Fruit fly (Drosophila melanogaster) whole organism, adult: ENCODE results near the gene GABPI.
A peak's percentile ranks its signal among the peaks of the same experiment; 100 is the strongest.

Experiments used
- CG11617 ChIP-seq: fragments of 200-800 bp; sonication (Bioruptor generic); optimal IDR thresholded peaks from 2 replicates; lab custom pipeline; 2017; ENCODE audit warnings: mild to moderate bottlenecking, missing biosample characterization, missing genetic modification reagents, missing genetic modification characterization
- CG12768 ChIP-seq: fragments of 200-800 bp; sonication (Bioruptor generic); optimal IDR thresholded peaks from 2 replicates; lab custom pipeline; 2017; ENCODE audit warnings: missing biosample characterization, missing genetic modification characterization, mild to moderate bottlenecking, moderate library complexity, missing genetic modification reagents
- CG1620 ChIP-seq: fragments of 200-800 bp; sonication (Bioruptor generic); optimal IDR thresholded peaks from 2 replicates; lab custom pipeline; 2016; ENCODE audit warnings: missing biosample characterization, missing genetic modification characterization
- CG33017 ChIP-seq: fragments of 200-800 bp; sonication (Bioruptor generic); optimal IDR thresholded peaks from 2 replicates; lab custom pipeline; 2018; ENCODE audit warnings: missing biosample characterization, mild to moderate bottlenecking, missing genetic modification characterization, moderate library complexity
- CG7101 ChIP-seq: fragments of 200-800 bp; sonication (Bioruptor generic); optimal IDR thresholded peaks from 2 replicates; lab custom pipeline; 2018; ENCODE audit warnings: missing biosample characterization, mild to moderate bottlenecking, missing genetic modification characterization, moderate library complexity
- Mnt ChIP-seq: fragments of 200-800 bp; sonication (Bioruptor generic); optimal IDR thresholded peaks from 2 replicates; lab custom pipeline; 2016; ENCODE audit warnings: missing biosample characterization, mild to moderate bottlenecking, missing genetic modification characterization
- bab1 ChIP-seq: fragments of 200-800 bp; sonication (Bioruptor generic); optimal IDR thresholded peaks from 3 replicates; lab custom pipeline; 2019; ENCODE audit warnings: missing biosample characterization, mild to moderate bottlenecking, missing genetic modification characterization, moderate library complexity
- cnc ChIP-seq, 2 experiments: fragments of >200 bp; optimal IDR thresholded peaks; 2 replicates each; lab custom pipeline; 2017
- kay ChIP-seq: fragments of 200-800 bp; sonication (Bioruptor generic); peaks from one replicate; lab custom pipeline; 2016; ENCODE audit warnings: missing biosample characterization, missing genetic modification characterization, borderline replicate concordance

DNA sequence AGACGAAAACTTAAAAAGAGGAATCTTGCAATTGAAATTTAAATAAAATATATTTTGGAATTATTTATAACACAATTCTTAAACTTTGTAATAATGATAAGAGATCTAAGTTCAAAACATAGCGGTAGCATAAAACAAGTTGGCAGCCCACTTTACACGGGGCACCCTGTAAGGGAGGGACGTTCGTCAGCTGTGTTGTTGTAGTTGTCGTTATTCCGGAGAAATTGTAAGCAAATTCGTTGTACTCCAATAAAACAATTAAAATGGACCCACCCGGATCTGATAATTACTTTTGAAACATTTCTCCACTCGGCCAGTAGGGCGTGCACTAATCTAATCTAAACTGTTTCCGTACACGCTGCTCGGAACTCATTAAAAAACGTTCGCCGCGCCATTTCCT is at the start of gene GABPI:
- TF ChIP-seq cnc (optimal IDR thresholded peaks at IDR 0.05; lab: Kevin White, UChicago) = no peak
- peak; percentile 7 for TF ChIP-seq CG12768 (GFP tag; lab: Kevin White, UChicago)
- peak; percentile 8 for TF ChIP-seq Mnt
- TF ChIP-seq CG7101 = peak; percentile 27
- no peak for TF ChIP-seq kay
- peak; percentile 56 for TF ChIP-seq bab1 (GFP tag; lab: Kevin White, UChicago)
- TF ChIP-seq CG1620 = no peak
- TF ChIP-seq CG11617 = peak; percentile 1
- no peak for TF ChIP-seq CG33017 (tag; lab: Kevin White, UChicago)
